Worm (Caenorhabditis elegans) whole organism, L1 larva: ENCODE results near the gene Y38A10A.11.
A peak's percentile ranks its signal among the peaks of the same experiment; 100 is the strongest.

Source experiments
- C04F5.9 ChIP-seq: sonication (generic microtip); optimal IDR thresholded peaks from 2 replicates; lab custom pipeline; 2016; ENCODE audit warnings: missing genetic modification characterization, missing compliant biosample characterization
- C34B4.2 ChIP-seq: sonication (generic microtip); optimal IDR thresholded peaks from 2 replicates; lab custom pipeline; 2017; ENCODE audit warnings: mild to moderate bottlenecking, missing genetic modification characterization, missing compliant biosample characterization
- F16B12.6 ChIP-seq: fragments of 150-350 bp; optimal IDR thresholded peaks from 2 replicates; lab custom pipeline; 2014; ENCODE audit warnings: missing biosample characterization, missing genetic modification characterization
- Y116A8C.19 ChIP-seq: sonication (generic microtip); optimal IDR thresholded peaks from 2 replicates; lab custom pipeline; 2016; ENCODE audit warnings: missing compliant biosample characterization, missing genetic modification characterization, borderline replicate concordance
- aha-1 ChIP-seq: fragments of 150-350 bp; optimal IDR thresholded peaks from 2 replicates; lab custom pipeline; 2014; ENCODE audit warnings: missing biosample characterization, missing genetic modification characterization
- alr-1 ChIP-seq: fragments of 200-800 bp; sonication (Bioruptor generic); optimal IDR thresholded peaks from 2 replicates; lab custom pipeline; 2018; ENCODE audit warnings: borderline replicate concordance, mild to moderate bottlenecking, missing genetic modification characterization, missing compliant biosample characterization
- ama-1 ChIP-seq: fragments of 150-350 bp; optimal IDR thresholded peaks from 2 replicates; lab custom pipeline; 2014
- ceh-63 ChIP-seq: fragments of 200-800 bp; sonication (Bioruptor generic); optimal IDR thresholded peaks from 2 replicates; lab custom pipeline; 2018; ENCODE audit warnings: mild to moderate bottlenecking, missing genetic modification characterization, missing compliant biosample characterization
- ceh-8 ChIP-seq: fragments of 200-800 bp; sonication (Bioruptor generic); optimal IDR thresholded peaks from 2 replicates; lab custom pipeline; 2018; ENCODE audit warnings: mild to moderate bottlenecking, missing genetic modification characterization, moderate library complexity, missing compliant biosample characterization
- ceh-82 ChIP-seq, 3 experiments: fragments of 150-350 bp in 1 of 3; sonication (generic microtip) in 2 of 3; optimal IDR thresholded peaks; 2 replicates each; lab custom pipeline; 2014 to 2017; ENCODE audit warnings: missing biosample characterization in 3 of 3, missing genetic modification characterization in 3 of 3
- ceh-90 ChIP-seq: sonication (generic microtip); optimal IDR thresholded peaks from 2 replicates; lab custom pipeline; 2016; ENCODE audit warnings: missing genetic modification characterization, missing compliant biosample characterization
- efl-3 ChIP-seq: fragments of 200-800 bp; sonication (Bioruptor generic); optimal IDR thresholded peaks from 2 replicates; lab custom pipeline; 2018; ENCODE audit warnings: mild to moderate bottlenecking, missing genetic modification characterization, missing compliant biosample characterization
- elt-3 ChIP-seq, 6 experiments: fragments of 150-350 bp in 1 of 6; sonication (generic microtip); optimal IDR thresholded peaks; 2 replicates each; lab custom pipeline; 2017 to 2018; ENCODE audit warnings: missing biosample characterization in 6 of 6, missing genetic modification characterization in 6 of 6, inconsistent platforms in 1 of 6
- ets-5 ChIP-seq: fragments of 200-800 bp; sonication (Bioruptor generic); IDR thresholded peaks from 2 replicates; pipeline ENCODE4 v1.3.6; 2022; ENCODE audit warnings: missing genetic modification characterization, missing compliant biosample characterization
- fkh-4 ChIP-seq: sonication (generic microtip); optimal IDR thresholded peaks from 2 replicates; lab custom pipeline; 2016; ENCODE audit warnings: missing compliant biosample characterization, missing genetic modification characterization, borderline replicate concordance
- fos-1 ChIP-seq: fragments of 150-350 bp; optimal IDR thresholded peaks from 2 replicates; lab custom pipeline; 2014; ENCODE audit warnings: missing biosample characterization, missing genetic modification characterization
- grh-1 ChIP-seq: fragments of 200-800 bp; sonication (Bioruptor generic); IDR thresholded peaks from 2 replicates; pipeline ENCODE4 v1.3.6; 2022; ENCODE audit warnings: missing genetic modification reagents, missing genetic modification characterization, missing compliant biosample characterization
- hlh-17 ChIP-seq: fragments of 200-800 bp; sonication (Bioruptor generic); optimal IDR thresholded peaks from 2 replicates; lab custom pipeline; 2018; ENCODE audit warnings: missing genetic modification characterization, mild to moderate bottlenecking, missing compliant biosample characterization, moderate library complexity, borderline replicate concordance
- hlh-4 ChIP-seq: sonication (generic microtip); optimal IDR thresholded peaks from 2 replicates; lab custom pipeline; 2016; ENCODE audit warnings: mild to moderate bottlenecking, missing genetic modification characterization, missing compliant biosample characterization
- hpl-2 ChIP-seq: fragments of 150-350 bp; optimal IDR thresholded peaks from 2 replicates; lab custom pipeline; 2014; ENCODE audit warnings: missing biosample characterization, missing genetic modification reagents, missing genetic modification characterization
- lin-13 ChIP-seq: fragments of 150-350 bp; optimal IDR thresholded peaks from 2 replicates; lab custom pipeline; 2014; ENCODE audit warnings: missing biosample characterization, missing genetic modification reagents, missing genetic modification characterization
- lin-15B ChIP-seq: fragments of 150-350 bp; sonication (generic microtip); optimal IDR thresholded peaks from 3 replicates; lab custom pipeline; 2014; ENCODE audit warnings: missing biosample characterization, missing genetic modification characterization
- lin-39 ChIP-seq: fragments of 150-350 bp; optimal IDR thresholded peaks from 2 replicates; lab custom pipeline; 2014; ENCODE audit warnings: missing biosample characterization, missing genetic modification reagents, missing genetic modification characterization
- lsy-2 ChIP-seq, 2 experiments: fragments of 150-350 bp; optimal IDR thresholded peaks; 2 replicates each; lab custom pipeline; 2014; ENCODE audit warnings: missing biosample characterization in 2 of 2, missing genetic modification characterization in 2 of 2
- mdl-1 ChIP-seq, 2 experiments: fragments of 150-350 bp; optimal IDR thresholded peaks; 2 replicates each; lab custom pipeline; 2014 to 2017; ENCODE audit warnings: missing biosample characterization in 2 of 2, missing genetic modification characterization in 2 of 2, inconsistent platforms in 1 of 2
- mep-1 ChIP-seq: fragments of 150-350 bp; optimal IDR thresholded peaks from 2 replicates; lab custom pipeline; 2014; ENCODE audit warnings: missing biosample characterization, missing genetic modification characterization
- nhr-11 ChIP-seq: fragments of 150-350 bp; optimal IDR thresholded peaks from 2 replicates; lab custom pipeline; 2014; ENCODE audit warnings: missing biosample characterization, missing genetic modification characterization
- nhr-12 ChIP-seq: sonication (generic microtip); optimal IDR thresholded peaks from 2 replicates; lab custom pipeline; 2017; ENCODE audit warnings: missing biosample characterization, missing genetic modification characterization
- nhr-19 ChIP-seq: fragments of 200-800 bp; sonication (Bioruptor generic); conservative IDR thresholded peaks from 2 replicates; pipeline ENCODE4 v1.3.6; 2022; ENCODE audit warnings: missing genetic modification characterization, missing compliant biosample characterization
- nhr-237 ChIP-seq: fragments of 150-350 bp; optimal IDR thresholded peaks from 2 replicates; lab custom pipeline; 2014; ENCODE audit warnings: missing biosample characterization, missing genetic modification characterization
- nhr-28 ChIP-seq: fragments of 150-350 bp; optimal IDR thresholded peaks from 2 replicates; lab custom pipeline; 2014; ENCODE audit warnings: missing biosample characterization, missing genetic modification characterization
- nhr-71 ChIP-seq: sonication (generic microtip); optimal IDR thresholded peaks from 2 replicates; lab custom pipeline; 2016; ENCODE audit warnings: mild to moderate bottlenecking, missing genetic modification characterization, moderate library complexity, missing compliant biosample characterization
- nhr-77 ChIP-seq: fragments of 150-350 bp; optimal IDR thresholded peaks from 2 replicates; lab custom pipeline; 2014; ENCODE audit warnings: missing biosample characterization, missing genetic modification characterization
- nhr-84 ChIP-seq: sonication (generic microtip); optimal IDR thresholded peaks from 2 replicates; lab custom pipeline; 2017; ENCODE audit warnings: missing biosample characterization, missing genetic modification characterization
- nhr-85 ChIP-seq: sonication (generic microtip); peaks from one replicate; lab custom pipeline; 2016; ENCODE audit warnings: missing genetic modification characterization, inconsistent platforms, missing compliant biosample characterization
- nhr-90 ChIP-seq: sonication (generic microtip); optimal IDR thresholded peaks from 2 replicates; lab custom pipeline; 2016; ENCODE audit warnings: mild to moderate bottlenecking, missing genetic modification characterization, missing compliant biosample characterization; ENCODE audit not compliant: poor library complexity
- rnt-1 ChIP-seq: sonication (generic microtip); optimal IDR thresholded peaks from 2 replicates; lab custom pipeline; 2016; ENCODE audit warnings: mild to moderate bottlenecking, missing genetic modification characterization, moderate library complexity, missing compliant biosample characterization
- snu-23 ChIP-seq: sonication (generic microtip); optimal IDR thresholded peaks from 2 replicates; lab custom pipeline; 2016; ENCODE audit warnings: missing genetic modification characterization, missing compliant biosample characterization
- sox-4 ChIP-seq: sonication (generic microtip); optimal IDR thresholded peaks from 2 replicates; lab custom pipeline; 2016; ENCODE audit warnings: missing genetic modification characterization, missing compliant biosample characterization
- sptf-1 ChIP-seq: fragments of 150-350 bp; optimal IDR thresholded peaks from 2 replicates; lab custom pipeline; 2014; ENCODE audit warnings: missing biosample characterization, missing genetic modification characterization
- sup-37 ChIP-seq: fragments of 200-800 bp; sonication (Bioruptor generic); optimal IDR thresholded peaks from 2 replicates; lab custom pipeline; 2018; ENCODE audit warnings: mild to moderate bottlenecking, missing genetic modification characterization, missing compliant biosample characterization
- swsn-7 ChIP-seq: sonication (generic microtip); optimal IDR thresholded peaks from 2 replicates; lab custom pipeline; 2016; ENCODE audit warnings: missing genetic modification characterization, missing compliant biosample characterization
- tbx-2 ChIP-seq: sonication (generic microtip); optimal IDR thresholded peaks from 2 replicates; lab custom pipeline; 2016; ENCODE audit warnings: missing genetic modification characterization, missing compliant biosample characterization
- tlp-1 ChIP-seq: fragments of 150-350 bp; optimal IDR thresholded peaks from 2 replicates; lab custom pipeline; 2014; ENCODE audit warnings: missing biosample characterization, missing genetic modification characterization
- unc-130 ChIP-seq: fragments of 150-350 bp; optimal IDR thresholded peaks from 2 replicates; lab custom pipeline; 2017; ENCODE audit warnings: missing biosample characterization, missing genetic modification characterization, inconsistent platforms
- unc-62 ChIP-seq: fragments of 150-350 bp; optimal IDR thresholded peaks from 2 replicates; lab custom pipeline; 2014; ENCODE audit warnings: missing biosample characterization, missing genetic modification reagents, missing genetic modification characterization
- unc-86 ChIP-seq: sonication (generic microtip); optimal IDR thresholded peaks from 2 replicates; lab custom pipeline; 2016; ENCODE audit warnings: missing genetic modification characterization, missing compliant biosample characterization
- unc-98 ChIP-seq: fragments of 200-800 bp; sonication (Bioruptor generic); IDR thresholded peaks from 2 replicates; pipeline ENCODE4 v1.3.6; 2022; ENCODE audit warnings: missing genetic modification characterization, missing compliant biosample characterization
- xbp-1 ChIP-seq: sonication (generic microtip); optimal IDR thresholded peaks from 2 replicates; lab custom pipeline; 2016; ENCODE audit warnings: missing genetic modification characterization, missing compliant biosample characterization
- ztf-4 ChIP-seq: fragments of 150-350 bp; optimal IDR thresholded peaks from 2 replicates; lab custom pipeline; 2014; ENCODE audit warnings: missing biosample characterization, missing genetic modification characterization

Gene Y38A10A.11

ce11 chrV:6100492-6101004 lies 2.8 kb downstream of the Y38A10A.11 start, which contains the start of gene crt-1 (continued):
- TF ChIP-seq lsy-2 (tag; optimal IDR thresholded peaks at IDR 0.05; lab: Kevin White, UChicago) (peak; percentile 95 to 96), ceh-63 (GFP tag; lab: Kevin White, UChicago) (no peak), sox-4 (tag; lab: Kevin White, UChicago) (peak; percentile 80), fkh-4 (tag; lab: Kevin White, UChicago) (peak; percentile 66), nhr-71 (tag; lab: Kevin White, UChicago) (peak; percentile 99), Y116A8C.19 (tag; lab: Kevin White, UChicago) (no peak), mdl-1 (tag; optimal IDR thresholded peaks at IDR 0.05; lab: Kevin White, UChicago) (peak; percentile 60 to 96), nhr-28 (tag; lab: Kevin White, UChicago) (no peak), xbp-1 (tag; lab: Kevin White, UChicago) (peak; percentile 100), mep-1 (tag; lab: Kevin White, UChicago) (peak; percentile 81), lin-15B (tag; lab: Kevin White, UChicago) (peak; percentile 89), nhr-11 (tag; lab: Kevin White, UChicago) (peak; percentile 78), swsn-7 (peak; percentile 96), C04F5.9 (tag; lab: Kevin White, UChicago) (peak; percentile 63), nhr-19 (peak; percentile 95), nhr-84 (tag; lab: Kevin White, UChicago) (no peak), aha-1 (peak; percentile 44), nhr-90 (tag; lab: Kevin White, UChicago) (peak; percentile 94), ama-1 (lab: Kevin White, UChicago) (peak; percentile 53), rnt-1 (tag; lab: Kevin White, UChicago) (peak; percentile 94), unc-130 (tag; lab: Kevin White, UChicago) (peak; percentile 74), ceh-90 (peak; percentile 30), alr-1 (tag; lab: Kevin White, UChicago) (no peak), ceh-82 (tag; optimal IDR thresholded peaks at IDR 0.05; lab: Kevin White, UChicago) (peak; percentile 76 to 92 (median 89)), nhr-77 (tag; lab: Kevin White, UChicago) (peak; percentile 92), F16B12.6 (tag; lab: Kevin White, UChicago) (peak; percentile 62), sptf-1 (no peak), ztf-4 (tag; lab: Kevin White, UChicago) (peak; percentile 42), sup-37 (GFP tag; lab: Kevin White, UChicago) (peak; percentile 95), nhr-237 (tag; lab: Kevin White, UChicago) (peak; percentile 73), C34B4.2 (tag; lab: Kevin White, UChicago) (no peak), tbx-2 (peak; percentile 96), lin-13 (GFP tag; lab: Kevin White, UChicago) (peak; percentile 95), tlp-1 (tag; lab: Kevin White, UChicago) (no peak), unc-86 (tag; lab: Kevin White, UChicago) (peak; percentile 93), snu-23 (GFP tag; lab: Kevin White, UChicago) (peak; percentile 96), grh-1 (GFP tag; lab: Robert Waterston, UW) (peak; percentile 97), efl-3 (GFP tag; lab: Kevin White, UChicago) (peak; percentile 68), elt-3 (tag; optimal IDR thresholded peaks at IDR 0.05; lab: Kevin White, UChicago) (peak in 4 of 6 experiments; percentile 46 to 88 (median 75)), fos-1 (tag; lab: Kevin White, UChicago) (peak; percentile 72), lin-39 (peak; percentile 68), hlh-4 (tag; lab: Kevin White, UChicago) (no peak), hpl-2 (GFP tag; lab: Kevin White, UChicago) (peak; percentile 42), ets-5 (GFP tag; lab: Robert Waterston, UW) (no peak), ceh-8 (peak; percentile 88), unc-98 (GFP tag; lab: Robert Waterston, UW) (no peak), nhr-85 (tag; lab: Kevin White, UChicago) (peak; percentile 94), nhr-12 (tag; lab: Kevin White, UChicago) (no peak), hlh-17 (no peak), unc-62 (GFP tag; lab: Kevin White, UChicago) (no peak)
